Worm (Caenorhabditis elegans): ENCODE results near the gene bath-41.

The bath-41 gene

DNA sequence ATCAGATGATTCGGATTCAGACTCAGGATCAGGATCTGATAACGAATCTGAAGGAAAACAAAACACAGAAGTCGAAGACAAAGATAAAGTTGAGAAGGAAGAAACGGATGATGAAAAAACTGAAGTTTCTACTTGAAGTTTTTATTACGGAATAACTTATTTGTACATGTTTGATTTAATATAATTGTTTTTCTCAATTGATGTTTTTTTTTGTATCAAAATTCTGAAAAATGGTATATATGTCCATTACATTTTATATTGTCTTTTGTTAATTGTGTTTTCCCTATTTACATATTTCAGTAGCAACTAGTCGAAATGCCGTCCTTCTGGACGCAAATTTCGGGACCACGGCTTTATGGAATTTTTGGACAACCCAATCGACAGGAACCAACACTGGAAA lies 1.0 kb upstream of the bath-41 start, which contains the start of gene F37A4.1:
Gene F37A4.1, plus strand, starts transcription at position 301 of the 400 bp plus-strand sequence.
- no peak for TF ChIP-seq nhr-237 (tag; optimal IDR thresholded peaks at IDR 0.05)
- no peak for TF ChIP-seq flh-1 (GFP tag; optimal IDR thresholded peaks at IDR 0.05)
- TF ChIP-seq lsy-2 (tag; optimal IDR thresholded peaks at IDR 0.05): no peak
- TF ChIP-seq sem-2 (GFP tag; optimal IDR thresholded peaks at IDR 0.05): no peak
- TF ChIP-seq blmp-1 (tag; optimal IDR thresholded peaks at IDR 0.05): no peak
- TF ChIP-seq elt-1 (tag; optimal IDR thresholded peaks at IDR 0.05; ENCODE audit: borderline replicate concordance, insufficient read depth): no peak
- no peak for TF ChIP-seq pha-4 (tag; optimal IDR thresholded peaks at IDR 0.05)
- no peak for TF ChIP-seq lin-32 (GFP tag; optimal IDR thresholded peaks at IDR 0.05)
- no peak for TF ChIP-seq tbx-8 (GFP tag; optimal IDR thresholded peaks at IDR 0.05)
- TF ChIP-seq snpc-4 (tag; optimal IDR thresholded peaks at IDR 0.05): no peak
- TF ChIP-seq ceh-39 (tag; optimal IDR thresholded peaks at IDR 0.05): no peak
- TF ChIP-seq lin-13 (tag; optimal IDR thresholded peaks at IDR 0.05): no peak
- no peak for TF ChIP-seq unc-120 (tag; optimal IDR thresholded peaks at IDR 0.05; ENCODE audit: poor library complexity, severe bottlenecking)
- no peak for TF ChIP-seq nhr-28 (tag; optimal IDR thresholded peaks at IDR 0.05)

- TF ChIP-seq ham-2 (GFP tag; optimal IDR thresholded peaks at IDR 0.05) (peak; percentile 4), mls-2 (tag; optimal IDR thresholded peaks at IDR 0.05) (no peak), lsy-2 (tag; optimal IDR thresholded peaks at IDR 0.05) (no peak), nhr-2 (tag; optimal IDR thresholded peaks at IDR 0.05) (no peak)
Observed at ce11 chrIII:6718270-6718669, 3.8 kb downstream of the bath-41 start, which contains the start of gene F37A4.3. Gene F37A4.3 (plus strand): TSS chrIII:6718570.

DNA sequence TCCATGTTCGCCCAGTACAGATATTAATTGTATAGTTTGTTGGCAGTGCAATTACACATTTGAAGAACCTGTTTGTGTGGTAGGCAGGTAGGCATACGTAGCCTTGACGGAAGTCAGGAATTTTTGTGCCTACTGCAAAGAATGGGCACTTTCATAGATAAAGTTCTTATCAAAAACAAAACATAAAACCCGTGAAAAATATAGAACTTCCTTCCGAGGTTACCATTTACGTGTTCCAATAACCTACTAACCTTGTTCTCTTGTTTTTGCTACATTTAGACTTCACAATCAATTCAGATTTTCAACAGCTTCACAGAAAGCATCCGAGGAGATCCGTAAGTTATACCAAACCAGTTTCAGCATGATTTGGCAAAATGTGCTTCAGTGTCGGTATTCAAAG lies 8.8 kb downstream of the bath-41 start, which contains the start of gene F37A4.4:
Gene F37A4.4, plus strand, starts transcription at position 301 of the 400 bp plus-strand sequence.
- TF ChIP-seq mls-2 (tag; optimal IDR thresholded peaks at IDR 0.05) (no peak), elt-3 (tag; optimal IDR thresholded peaks at IDR 0.05) (no peak), bed-3 (GFP tag; optimal IDR thresholded peaks at IDR 0.05) (no peak), lin-32 (GFP tag; optimal IDR thresholded peaks at IDR 0.05) (no peak), flh-1 (GFP tag; optimal IDR thresholded peaks at IDR 0.05) (no peak), zip-8 (tag; optimal IDR thresholded peaks at IDR 0.05) (no peak), drap-1 (GFP tag; optimal IDR thresholded peaks at IDR 0.05) (no peak), ztf-11 (tag; optimal IDR thresholded peaks at IDR 0.05) (no peak), pha-4 (tag; optimal IDR thresholded peaks at IDR 0.05) (no peak), mep-1 (tag; optimal IDR thresholded peaks at IDR 0.05) (no peak), unc-39 (tag; optimal IDR thresholded peaks at IDR 0.05) (no peak), nhr-2 (tag; optimal IDR thresholded peaks at IDR 0.05) (no peak), M03D4.4 (tag; optimal IDR thresholded peaks at IDR 0.05) (no peak), ceh-83 (GFP tag; optimal IDR thresholded peaks at IDR 0.05) (no peak), blmp-1 (tag; optimal IDR thresholded peaks at IDR 0.05) (no peak), sptf-1 (tag; optimal IDR thresholded peaks at IDR 0.05) (no peak), unc-62 (GFP tag; optimal IDR thresholded peaks at IDR 0.05) (no peak)

DNA sequence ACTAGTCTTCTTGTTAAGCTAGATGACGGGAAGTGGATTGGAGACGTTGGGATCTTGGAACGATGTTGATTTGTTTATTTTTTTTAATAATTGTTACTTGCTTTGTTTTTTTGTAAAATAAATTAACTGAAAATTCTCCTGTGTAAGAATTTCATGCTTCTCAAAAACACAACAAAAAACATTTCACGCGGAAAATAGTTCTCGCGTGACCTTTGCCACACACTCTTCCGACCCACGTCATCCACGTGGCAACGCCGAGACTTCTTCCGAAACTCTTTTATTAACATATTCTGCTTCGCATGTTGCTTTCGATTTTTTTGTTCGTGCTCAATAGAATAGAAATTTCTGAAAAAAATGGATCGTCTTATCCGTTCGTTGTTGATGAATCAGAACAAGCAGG lies 10.5 kb downstream of the bath-41 start, which contains the start of gene F37A4.5:
Gene F37A4.5, plus strand, starts transcription at position 301 of the 400 bp plus-strand sequence.
- TF ChIP-seq mep-1 (tag; optimal IDR thresholded peaks at IDR 0.05): no peak
- no peak for TF ChIP-seq flh-1 (GFP tag; optimal IDR thresholded peaks at IDR 0.05)
- no peak for TF ChIP-seq ceh-83 (GFP tag; optimal IDR thresholded peaks at IDR 0.05)
- TF ChIP-seq nhr-76 (tag; optimal IDR thresholded peaks at IDR 0.05): no peak
- no peak for TF ChIP-seq snpc-4 (tag; optimal IDR thresholded peaks at IDR 0.05)
- no peak for TF ChIP-seq elt-1 (tag; optimal IDR thresholded peaks at IDR 0.05; ENCODE audit: borderline replicate concordance, insufficient read depth)
- TF ChIP-seq elt-3 (tag; optimal IDR thresholded peaks at IDR 0.05): no peak
- TF ChIP-seq sem-2 (GFP tag; optimal IDR thresholded peaks at IDR 0.05): no peak
- no peak for TF ChIP-seq nhr-12 (tag; optimal IDR thresholded peaks at IDR 0.05)
- TF ChIP-seq sptf-1 (tag; optimal IDR thresholded peaks at IDR 0.05): no peak
- TF ChIP-seq ces-1 (GFP tag; optimal IDR thresholded peaks at IDR 0.05): no peak
- no peak for TF ChIP-seq blmp-1 (tag; optimal IDR thresholded peaks at IDR 0.05)

DNA sequence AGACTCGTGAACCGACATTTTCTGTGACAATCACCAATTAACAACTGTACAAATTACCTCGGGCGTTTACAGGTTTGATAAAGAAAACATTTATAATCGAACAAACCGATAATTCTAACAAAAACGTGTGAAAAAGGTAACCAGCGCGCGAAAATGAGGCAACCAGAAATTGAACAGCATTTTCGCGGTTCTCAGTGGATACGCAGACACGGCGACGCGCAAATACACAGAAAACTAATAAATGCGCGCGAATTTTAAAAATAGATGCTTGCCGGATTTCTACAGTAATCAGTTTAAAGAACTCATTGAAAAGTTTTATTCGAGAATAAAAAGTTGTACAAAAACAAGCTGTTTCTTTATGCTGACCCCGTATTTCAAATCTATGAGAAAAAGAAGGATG lies 12.1 kb downstream of the bath-41 start, which contains the start of gene isw-1:
Gene isw-1, minus strand, starts transcription at position 118 of the 400 bp plus-strand sequence.
- TF ChIP-seq zip-8 (tag; optimal IDR thresholded peaks at IDR 0.05): no peak
- TF ChIP-seq snpc-4 (tag; optimal IDR thresholded peaks at IDR 0.05): no peak
- no peak for TF ChIP-seq mab-5 (tag; optimal IDR thresholded peaks at IDR 0.05)
- TF ChIP-seq lin-13 (tag; optimal IDR thresholded peaks at IDR 0.05): peak; percentile 5
- no peak for TF ChIP-seq nhr-28 (tag; optimal IDR thresholded peaks at IDR 0.05)
- peak; percentile 25 for TF ChIP-seq nhr-237 (tag; optimal IDR thresholded peaks at IDR 0.05)
- TF ChIP-seq ceh-39 (tag; optimal IDR thresholded peaks at IDR 0.05): no peak
